Fruit fly (Drosophila melanogaster): ENCODE measurements around the gene TrpRS-m.
A peak's percentile ranks its signal among the peaks of the same experiment; 100 is the strongest.

The TrpRS-m gene

dm6 chr3L:17846169-17846981 lies 3.2 kb upstream of the TrpRS-m start, which contains the start of the genes MED19 and CG7430 (continued):
- TF ChIP-seq tna (GFP tag; IDR thresholded peaks at IDR 0.05; ENCODE audit: partially characterized antibody) (0 out of 2 replicates have a peak, but pooled peaks have one; percentile 29), grau (tag; optimal IDR thresholded peaks at IDR 0.05) (peak; percentile 8), pum (GFP tag; optimal IDR thresholded peaks at IDR 0.05) (no peak), nerfin-2 (GFP tag; IDR thresholded peaks at IDR 0.05; ENCODE audit: partially characterized antibody) (no peak), ara (GFP tag; IDR thresholded peaks at IDR 0.05) (no peak), Dad (GFP tag; optimal IDR thresholded peaks at IDR 0.05) (peak; percentile 2), bbx (GFP tag; IDR thresholded peaks at IDR 0.05; ENCODE audit: partially characterized antibody) (peak; percentile 56; the same call in 1 of the 2 replicates), Side (GFP tag; optimal IDR thresholded peaks at IDR 0.05) (no peak), CG8944 (GFP tag; optimal IDR thresholded peaks at IDR 0.05) (no peak), Awh (GFP tag; IDR thresholded peaks at IDR 0.05) (no peak), CG11560 (tag; IDR thresholded peaks at IDR 0.05) (peak; percentile 94), CG2129 (GFP tag; IDR thresholded peaks at IDR 0.05; ENCODE audit: partially characterized antibody) (no peak), NfI (GFP tag; optimal IDR thresholded peaks at IDR 0.05) (peak; percentile 1), slbo (GFP tag; IDR thresholded peaks at IDR 0.05) (peak; percentile 24; the same call in 1 of the 2 replicates), Opbp (GFP tag; IDR thresholded peaks at IDR 0.05; ENCODE audit: partially characterized antibody) (peak; percentile 60; the same call in 2 of the 3 replicates), CG16863 (GFP tag; optimal IDR thresholded peaks at IDR 0.05) (no peak), CG4282 (GFP tag; optimal IDR thresholded peaks at IDR 0.05) (peak; percentile 15), CG13894 (tag; optimal IDR thresholded peaks at IDR 0.05) (peak; percentile 17), Hr51 (GFP tag; optimal IDR thresholded peaks at IDR 0.05) (no peak), CG12155 (GFP tag; optimal IDR thresholded peaks at IDR 0.05) (no peak), CG3281 (GFP tag; optimal IDR thresholded peaks at IDR 0.05) (peak; percentile 50), CG6272 (GFP tag; IDR thresholded peaks at IDR 0.05) (no peak), CHES-1-like (GFP tag; optimal IDR thresholded peaks at IDR 0.05) (peak; percentile 63), CG33557 (GFP tag; optimal IDR thresholded peaks at IDR 0.05) (peak; percentile 21), CG12659 (GFP tag; optimal IDR thresholded peaks at IDR 0.05) (peak; percentile 73), CG13287 (GFP tag; IDR thresholded peaks at IDR 0.05; ENCODE audit: partially characterized antibody) (peak; percentile 33), Lpt (GFP tag; optimal IDR thresholded peaks at IDR 0.05) (no peak), CG12391 (tag; optimal IDR thresholded peaks at IDR 0.05) (peak; percentile 22), repo (GFP tag; optimal IDR thresholded peaks at IDR 0.05) (peak; percentile 28), Dbx (GFP tag; IDR thresholded peaks at IDR 0.05) (no peak; the same call in 2 of the 3 replicates), MESR4 (GFP tag; optimal IDR thresholded peaks at IDR 0.05) (peak; percentile 100), row (GFP tag; IDR thresholded peaks at IDR 0.05) (peak; percentile 72), insv (GFP tag; optimal IDR thresholded peaks at IDR 0.05) (no peak), CG1603 (tag; optimal IDR thresholded peaks at IDR 0.05) (peak; percentile 61), Dp (GFP tag; optimal IDR thresholded peaks at IDR 0.05) (peak; percentile 13), Hmr (GFP tag; optimal IDR thresholded peaks at IDR 0.05) (peak; percentile 45), trem (tag; optimal IDR thresholded peaks at IDR 0.05) (peak; percentile 36), HmgD (GFP tag; optimal IDR thresholded peaks at IDR 0.05) (no peak), ci (GFP tag; IDR thresholded peaks at IDR 0.05) (peak; percentile 68), HHEX (GFP tag; optimal IDR thresholded peaks at IDR 0.05) (peak; percentile 2), Optix (GFP tag; IDR thresholded peaks at IDR 0.05) (no peak), NK7.1 (GFP tag; optimal IDR thresholded peaks at IDR 0.05) (no peak), CG10431 (GFP tag; optimal IDR thresholded peaks at IDR 0.05) (peak; percentile 33), HLHmδ (GFP tag; optimal IDR thresholded peaks at IDR 0.05) (peak; percentile 59), ERR (GFP tag; optimal IDR thresholded peaks at IDR 0.05) (no peak), CG30020 (tag; optimal IDR thresholded peaks at IDR 0.05) (peak; percentile 36), corto (GFP tag; optimal IDR thresholded peaks at IDR 0.05) (no peak), ac (GFP tag; optimal IDR thresholded peaks at IDR 0.05) (peak; percentile 34)
